Worm (Caenorhabditis elegans) whole organism, mixed stage, embryonic: Measurements from ENCODE around the gene srxa-19.

Experiments
- ceh-83 ChIP-seq: fragments of 200-800 bp; sonication (Bioruptor generic); optimal IDR thresholded peaks from 2 replicates; lab custom pipeline; 2018; ENCODE audit warnings: mild to moderate bottlenecking, missing genetic modification characterization, missing compliant biosample characterization
- ces-1 ChIP-seq: fragments of 150-350 bp; optimal IDR thresholded peaks from 2 replicates; lab custom pipeline; 2014; ENCODE audit warnings: missing biosample characterization, missing genetic modification reagents, missing genetic modification characterization
- drap-1 ChIP-seq: fragments of 200-800 bp; sonication (Bioruptor generic); optimal IDR thresholded peaks from 3 replicates; lab custom pipeline; 2018; ENCODE audit warnings: mild to moderate bottlenecking, missing genetic modification characterization, missing compliant biosample characterization
- lin-13 ChIP-seq: fragments of 150-350 bp; optimal IDR thresholded peaks from 2 replicates; lab custom pipeline; 2014; ENCODE audit warnings: missing biosample characterization, missing genetic modification characterization
- lin-32 ChIP-seq: fragments of 200-800 bp; sonication (Bioruptor generic); optimal IDR thresholded peaks from 2 replicates; lab custom pipeline; 2018; ENCODE audit warnings: mild to moderate bottlenecking, missing genetic modification characterization, missing compliant biosample characterization
- mab-5 ChIP-seq: fragments of 150-350 bp; optimal IDR thresholded peaks from 2 replicates; lab custom pipeline; 2014; ENCODE audit warnings: missing biosample characterization, missing genetic modification characterization
- mep-1 ChIP-seq: fragments of 150-350 bp; optimal IDR thresholded peaks from 2 replicates; lab custom pipeline; 2017; ENCODE audit warnings: missing biosample characterization, missing genetic modification reagents, missing genetic modification characterization, inconsistent platforms
- nhr-237 ChIP-seq: fragments of 150-350 bp; optimal IDR thresholded peaks from 2 replicates; lab custom pipeline; 2014; ENCODE audit warnings: missing biosample characterization, missing genetic modification characterization
- snpc-4 ChIP-seq: fragments of 150-350 bp; optimal IDR thresholded peaks from 2 replicates; lab custom pipeline; 2014; ENCODE audit warnings: missing biosample characterization, missing genetic modification characterization
- ztf-11 ChIP-seq: fragments of 150-350 bp; optimal IDR thresholded peaks from 2 replicates; lab custom pipeline; 2014; ENCODE audit warnings: missing biosample characterization, missing genetic modification characterization

DNA sequence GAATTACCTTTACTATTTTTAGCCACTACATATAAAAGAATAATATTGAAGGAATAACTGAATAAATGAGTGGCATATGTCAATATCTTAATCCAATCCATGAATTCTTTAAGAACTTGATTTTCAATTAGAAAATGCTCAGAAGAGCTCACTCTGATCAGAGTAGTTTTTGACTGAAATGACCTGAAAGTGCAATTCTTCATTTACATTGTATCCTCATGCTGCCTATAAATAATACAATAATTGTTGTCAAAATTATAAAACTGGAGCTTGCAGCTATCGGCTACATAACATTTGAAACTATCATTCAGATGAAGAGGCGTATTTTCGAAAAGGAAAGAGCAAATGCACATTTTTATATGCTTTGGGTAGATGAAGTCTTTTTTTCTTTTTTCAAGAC lies at the start of gene srxa-19:
- no peak for TF ChIP-seq mep-1 (tag; lab: Kevin White, UChicago)
- no peak for TF ChIP-seq ces-1 (GFP tag; lab: Kevin White, UChicago)
- no peak for TF ChIP-seq lin-13 (tag; lab: Kevin White, UChicago)
- TF ChIP-seq snpc-4 (tag; lab: Kevin White, UChicago) = no peak
- no peak for TF ChIP-seq ztf-11
- TF ChIP-seq mab-5 (tag; lab: Kevin White, UChicago) = no peak
- TF ChIP-seq ceh-83 = no peak
- no peak for TF ChIP-seq drap-1 (GFP tag; lab: Kevin White, UChicago)
- no peak for TF ChIP-seq nhr-237 (tag; lab: Kevin White, UChicago)
- TF ChIP-seq lin-32 (GFP tag; lab: Kevin White, UChicago) = no peak
